Worm (Caenorhabditis elegans) whole organism, young adult: ENCODE results near the gene Y47D3A.21.

ENCODE experiments used
- B0336.3 ChIP-seq: fragments of 200-800 bp; sonication (Bioruptor generic); IDR thresholded peaks from 2 replicates; pipeline ENCODE4 v1.3.6; 2022; ENCODE audit warnings: missing genetic modification characterization, missing compliant biosample characterization
- D2030.7 ChIP-seq: fragments of 200-800 bp; sonication (Bioruptor generic); IDR thresholded peaks from 2 replicates; pipeline ENCODE4 v1.3.6; 2022; ENCODE audit warnings: missing genetic modification reagents, missing genetic modification characterization, missing compliant biosample characterization
- F37B4.10 ChIP-seq: fragments of 200-800 bp; sonication (Bioruptor generic); IDR thresholded peaks from 2 replicates; pipeline ENCODE4 v1.3.6; 2022; ENCODE audit warnings: missing genetic modification characterization, missing compliant biosample characterization
- F49E8.2 ChIP-seq: sonication (generic microtip); optimal IDR thresholded peaks from 3 replicates; lab custom pipeline; 2017; ENCODE audit warnings: missing genetic modification characterization, mild to moderate bottlenecking, missing compliant biosample characterization, antibody characterized with exemption, moderate library complexity; ENCODE audit not compliant: insufficient read depth
- F57A8.1 ChIP-seq: fragments of 200-800 bp; sonication (Bioruptor generic); optimal IDR thresholded peaks from 2 replicates; lab custom pipeline; 2018; ENCODE audit warnings: mild to moderate bottlenecking, missing genetic modification characterization, moderate library complexity, missing compliant biosample characterization
- attf-6 ChIP-seq: fragments of 200-800 bp; sonication (Bioruptor generic); IDR thresholded peaks from 2 replicates; pipeline ENCODE4 v1.3.6; 2022; ENCODE audit warnings: missing genetic modification reagents, missing genetic modification characterization, missing compliant biosample characterization
- dpff-1 ChIP-seq: sonication (generic microtip); optimal IDR thresholded peaks from 2 replicates; lab custom pipeline; 2017; ENCODE audit warnings: mild to moderate bottlenecking, missing genetic modification characterization, missing compliant biosample characterization
- him-1 ChIP-seq: sonication (generic microtip); optimal IDR thresholded peaks from 2 replicates; lab custom pipeline; 2016; ENCODE audit warnings: missing genotype, missing genetic modification reagents, missing genetic modification characterization, missing compliant biosample characterization
- madf-3 ChIP-seq: fragments of 200-800 bp; sonication (Bioruptor generic); IDR thresholded peaks from 2 replicates; pipeline ENCODE4 v1.3.6; 2022; ENCODE audit warnings: missing genetic modification reagents, missing genetic modification characterization, missing compliant biosample characterization
- snpc-4 ChIP-seq, 5 experiments: fragments of 150-350 bp in 1 of 5; sonication (generic microtip) in 4 of 5; optimal IDR thresholded peaks; 2 replicates each; lab custom pipeline; 2014 to 2018; ENCODE audit warnings: missing genetic modification characterization in 5 of 5, missing biosample characterization in 3 of 5, antibody characterized with exemption in 2 of 5, mild to moderate bottlenecking in 2 of 5, missing compliant biosample characterization in 2 of 5, missing genotype in 2 of 5, moderate library complexity in 2 of 5, missing genetic modification reagents in 1 of 5
- tbx-9 ChIP-seq: sonication (generic microtip); optimal IDR thresholded peaks from 2 replicates; lab custom pipeline; 2016; ENCODE audit warnings: borderline replicate concordance, missing genetic modification characterization, inconsistent platforms, missing compliant biosample characterization

ce11 chrIII:11288295-11288694 lies 9.6 kb upstream of the Y47D3A.21 start:
- no peak for TF ChIP-seq snpc-4 (GFP tag; optimal IDR thresholded peaks at IDR 0.05; lab: Kevin White, UChicago)
- no peak for TF ChIP-seq snpc-4 (tag; optimal IDR thresholded peaks at IDR 0.05; lab: Kevin White, UChicago)
- TF ChIP-seq F37B4.10 (GFP tag; lab: Robert Waterston, UW): no peak
- no peak for TF ChIP-seq D2030.7 (GFP tag; lab: Robert Waterston, UW)
- no peak for TF ChIP-seq madf-3 (GFP tag; lab: Robert Waterston, UW)
- no peak for TF ChIP-seq tbx-9 (tag; lab: Kevin White, UChicago)
- no peak for TF ChIP-seq B0336.3 (GFP tag; lab: Robert Waterston, UW)
- TF ChIP-seq F49E8.2 (tag; lab: Kevin White, UChicago): no peak
- no peak for TF ChIP-seq F57A8.1 (GFP tag; lab: Kevin White, UChicago)
- TF ChIP-seq attf-6 (GFP tag; lab: Robert Waterston, UW): no peak
- no peak for TF ChIP-seq dpff-1 (tag; lab: Kevin White, UChicago)
- TF ChIP-seq him-1 (tag; lab: Kevin White, UChicago): no peak
